Fruit fly (Drosophila melanogaster) whole organism, wandering third instar larva: ENCODE results near the gene CG46434.

Experiments
- Dfd ChIP-seq: fragments of >200 bp; optimal IDR thresholded peaks from 2 replicates; lab custom pipeline; 2017; ENCODE audit warnings: missing biosample characterization, missing genetic modification characterization
- HLH106 ChIP-seq: fragments of 200-800 bp; optimal IDR thresholded peaks from 3 replicates; lab custom pipeline; 2019; ENCODE audit warnings: missing biosample characterization, mild to moderate bottlenecking, missing genetic modification characterization, moderate library complexity
- Hnf4 ChIP-seq: fragments of 200-800 bp; sonication (Bioruptor generic); optimal IDR thresholded peaks from 2 replicates; lab custom pipeline; 2016; ENCODE audit warnings: missing biosample characterization, mild to moderate bottlenecking, missing genetic modification characterization
- h ChIP-seq: fragments of 200-800 bp; sonication (Bioruptor generic); optimal IDR thresholded peaks from 3 replicates; lab custom pipeline; 2016; ENCODE audit warnings: missing biosample characterization, mild to moderate bottlenecking, missing genetic modification characterization
- lola ChIP-seq: fragments of >200 bp; optimal IDR thresholded peaks from 2 replicates; lab custom pipeline; 2017; ENCODE audit warnings: missing biosample characterization, missing genetic modification characterization
- psq ChIP-seq: fragments of 200-800 bp; sonication (Bioruptor generic); optimal IDR thresholded peaks from 3 replicates; lab custom pipeline; 2017; ENCODE audit warnings: missing biosample characterization, mild to moderate bottlenecking, missing genetic modification characterization, moderate library complexity
- sage ChIP-seq: fragments of 200-800 bp; sonication (Bioruptor generic); optimal IDR thresholded peaks from 2 replicates; lab custom pipeline; 2016; ENCODE audit warnings: missing biosample characterization, mild to moderate bottlenecking, missing genetic modification characterization
- sv ChIP-seq: fragments of 200-800 bp; sonication (Bioruptor generic); optimal IDR thresholded peaks from 3 replicates; lab custom pipeline; 2016; ENCODE audit warnings: missing biosample characterization, missing genetic modification characterization
- woc ChIP-seq: sonication (Bioruptor generic); optimal IDR thresholded peaks from 2 replicates; lab custom pipeline; 2016; ENCODE audit warnings: missing biosample characterization, mild to moderate bottlenecking, missing genetic modification characterization

dm6 chr3L:19580709-19581227 lies 36.8 kb upstream of the CG46434 start:
- TF ChIP-seq psq: no peak
- TF ChIP-seq sv (GFP tag; lab: Kevin White, UChicago): no peak
- no peak for TF ChIP-seq lola (GFP tag; lab: Kevin White, UChicago)
- no peak for TF ChIP-seq Hnf4
- TF ChIP-seq sage (GFP tag; lab: Kevin White, UChicago): no peak
- TF ChIP-seq HLH106 (tag; lab: Kevin White, UChicago): no peak
- TF ChIP-seq h (GFP tag; lab: Kevin White, UChicago): no peak
- no peak for TF ChIP-seq Dfd (GFP tag; lab: Kevin White, UChicago)
- TF ChIP-seq woc: no peak
